Fruit fly (Drosophila melanogaster) whole organism, pupa: ENCODE data around the gene ND-51.

Experiments used
- CG10348 ChIP-seq: fragments of 200-800 bp; sonication (Bioruptor generic); IDR thresholded peaks from 2 replicates; pipeline ENCODE4 v1.3.6; 2022; ENCODE audit warnings: missing biosample characterization, missing genetic modification characterization
- CG12605 ChIP-seq: fragments of 200-800 bp; sonication (Bioruptor generic); IDR thresholded peaks from 2 replicates; pipeline ENCODE4 v1.3.6; 2022; ENCODE audit warnings: missing biosample characterization, missing genetic modification characterization
- CG13204 ChIP-seq: fragments of 200-800 bp; sonication (Bioruptor generic); optimal IDR thresholded peaks from 2 replicates; lab custom pipeline; 2018; ENCODE audit warnings: missing biosample characterization, mild to moderate bottlenecking, missing genetic modification characterization, moderate library complexity
- CG14655 ChIP-seq: fragments of 200-800 bp; sonication (Bioruptor generic); optimal IDR thresholded peaks from 3 replicates; lab custom pipeline; 2017; ENCODE audit warnings: mild to moderate bottlenecking, missing biosample characterization, missing genetic modification reagents, missing genetic modification characterization
- CG15710 ChIP-seq: fragments of 200-800 bp; sonication (Bioruptor generic); optimal IDR thresholded peaks from 2 replicates; lab custom pipeline; 2018; ENCODE audit warnings: missing biosample characterization, mild to moderate bottlenecking, missing genetic modification characterization, moderate library complexity
- CG17806 ChIP-seq: fragments of 200-800 bp; sonication (Bioruptor generic); optimal IDR thresholded peaks from 2 replicates; lab custom pipeline; 2018; ENCODE audit warnings: missing biosample characterization, mild to moderate bottlenecking, missing genetic modification characterization, moderate library complexity
- CG32121 ChIP-seq: fragments of 200-800 bp; sonication (Bioruptor generic); IDR thresholded peaks from 2 replicates; pipeline ENCODE4 v1.3.6; 2022; ENCODE audit warnings: missing biosample characterization, missing genetic modification characterization
- CG34367 ChIP-seq: fragments of 200-800 bp; sonication (Bioruptor generic); optimal IDR thresholded peaks from 2 replicates; lab custom pipeline; 2018; ENCODE audit warnings: missing biosample characterization, mild to moderate bottlenecking, missing genetic modification characterization
- CG4496 ChIP-seq: fragments of 200-800 bp; sonication (Bioruptor generic); IDR thresholded peaks from 3 replicates; pipeline ENCODE4 v1.3.6; 2022; ENCODE audit warnings: missing biosample characterization, missing genetic modification characterization
- CG8159 ChIP-seq: fragments of 200-800 bp; sonication (Bioruptor generic); optimal IDR thresholded peaks from 3 replicates; lab custom pipeline; 2018; ENCODE audit warnings: missing biosample characterization, mild to moderate bottlenecking, missing genetic modification characterization, moderate library complexity
- CG8301 ChIP-seq: fragments of 200-800 bp; sonication (Bioruptor generic); optimal IDR thresholded peaks from 2 replicates; lab custom pipeline; 2018; ENCODE audit warnings: missing biosample characterization, mild to moderate bottlenecking, missing genetic modification characterization
- CG9948 ChIP-seq: fragments of 200-800 bp; sonication (Bioruptor generic); optimal IDR thresholded peaks from 2 replicates; lab custom pipeline; 2018; ENCODE audit warnings: missing biosample characterization, mild to moderate bottlenecking, missing genetic modification characterization, moderate library complexity
- D1 ChIP-seq: fragments of 200-800 bp; sonication (Bioruptor generic); optimal IDR thresholded peaks from 2 replicates; lab custom pipeline; 2018; ENCODE audit warnings: missing biosample characterization, mild to moderate bottlenecking, missing genetic modification characterization, moderate library complexity
- EcR ChIP-seq: fragments of 200-800 bp; sonication (Bioruptor generic); optimal IDR thresholded peaks from 3 replicates; lab custom pipeline; 2019; ENCODE audit warnings: missing biosample characterization, missing genetic modification characterization, mild to moderate bottlenecking, moderate library complexity, missing genetic modification reagents
- Ets98B ChIP-seq: fragments of 200-800 bp; sonication (Bioruptor generic); IDR thresholded peaks from 2 replicates; pipeline ENCODE4 v1.3.6; 2022; ENCODE audit warnings: missing biosample characterization, missing genetic modification characterization
- Pif1A ChIP-seq: fragments of 200-800 bp; sonication (Bioruptor generic); optimal IDR thresholded peaks from 3 replicates; lab custom pipeline; 2016; ENCODE audit warnings: missing biosample characterization, missing genetic modification characterization
- Pif1B ChIP-seq: fragments of 200-800 bp; sonication (Bioruptor generic); optimal IDR thresholded peaks from 3 replicates; lab custom pipeline; 2016; ENCODE audit warnings: missing biosample characterization, missing genetic modification characterization
- Snoo ChIP-seq: fragments of 200-800 bp; sonication (Bioruptor generic); optimal IDR thresholded peaks from 3 replicates; lab custom pipeline; 2017; ENCODE audit warnings: missing biosample characterization, mild to moderate bottlenecking, missing genetic modification characterization, inconsistent platforms
- fd96Ca ChIP-seq: fragments of 200-800 bp; sonication (Bioruptor generic); IDR thresholded peaks from 3 replicates; pipeline ENCODE4 v1.3.6; 2022; ENCODE audit warnings: missing biosample characterization, missing genetic modification characterization
- gl ChIP-seq: fragments of 200-800 bp; sonication (Bioruptor generic); optimal IDR thresholded peaks from 2 replicates; lab custom pipeline; 2018; ENCODE audit warnings: missing biosample characterization, mild to moderate bottlenecking, missing genetic modification characterization
- rn ChIP-seq: fragments of 200-800 bp; sonication (Bioruptor generic); IDR thresholded peaks from 2 replicates; pipeline ENCODE4 v1.3.6; 2022; ENCODE audit warnings: missing biosample characterization, missing genetic modification characterization

ND-51 gene

dm6 chr2L:6077632-6078031, 15.1 kb upstream of the ND-51 start:
- TF ChIP-seq EcR (GFP tag; lab: Kevin White, UChicago) (no peak), CG14655 (no peak), Pif1A (GFP tag; lab: Kevin White, UChicago) (no peak), Snoo (no peak), CG9948 (no peak), CG15710 (tag; lab: Kevin White, UChicago) (no peak), gl (tag; lab: Kevin White, UChicago) (no peak), Ets98B (GFP tag; lab: Robert Waterston, UW) (no peak), CG17806 (tag; lab: Kevin White, UChicago) (no peak), CG4496 (no peak), rn (GFP tag; lab: Robert Waterston, UW) (no peak)

- no peak for TF ChIP-seq rn (GFP tag; lab: Robert Waterston, UW)
- no peak for TF ChIP-seq CG14655
These were observed 14.3 kb upstream of the ND-51 start for dm6 chr2L:6076829-6077364.

DNA sequence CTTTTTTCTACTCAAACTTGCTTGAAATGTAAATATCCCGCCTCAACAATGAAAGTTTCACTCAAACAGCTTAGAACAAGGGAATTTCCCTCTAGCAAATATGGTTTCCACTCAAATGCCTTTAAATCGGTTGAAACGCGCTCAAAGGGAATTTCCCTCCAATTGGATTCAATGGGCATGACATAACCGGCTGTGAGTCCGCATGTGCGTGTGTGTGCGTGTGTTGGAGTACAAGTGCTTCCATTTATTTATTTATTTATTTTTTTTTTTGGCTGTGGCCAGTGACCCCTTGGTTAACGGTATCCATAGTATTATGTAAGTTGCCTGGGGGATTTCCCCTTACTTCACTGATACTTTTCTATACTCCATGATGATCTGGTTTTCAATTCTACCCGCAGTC, 13.6 kb upstream of the ND-51 start:
- no peak for TF ChIP-seq rn (GFP tag; lab: Robert Waterston, UW)
- TF ChIP-seq CG8301 (tag; lab: Kevin White, UChicago): no peak
- TF ChIP-seq fd96Ca (GFP tag; lab: Robert Waterston, UW): no peak
- no peak for TF ChIP-seq Snoo
- no peak for TF ChIP-seq CG15710 (tag; lab: Kevin White, UChicago)
- TF ChIP-seq CG32121 (GFP tag; lab: Robert Waterston, UW): no peak
- no peak for TF ChIP-seq CG8159 (tag; lab: Kevin White, UChicago)
- TF ChIP-seq CG13204: no peak
- no peak for TF ChIP-seq CG4496
- no peak for TF ChIP-seq CG14655
- TF ChIP-seq gl (tag; lab: Kevin White, UChicago): no peak
- TF ChIP-seq D1 (tag; lab: Kevin White, UChicago): no peak
- no peak for TF ChIP-seq CG12605 (GFP tag; lab: Robert Waterston, UW)
- no peak for TF ChIP-seq CG34367 (tag; lab: Kevin White, UChicago)

dm6 chr2L:6075345-6075744, 12.8 kb upstream of the ND-51 start:
- TF ChIP-seq fd96Ca (GFP tag; lab: Robert Waterston, UW) (no peak), D1 (tag; lab: Kevin White, UChicago) (no peak), Pif1B (no peak), CG32121 (GFP tag; lab: Robert Waterston, UW) (no peak), CG34367 (tag; lab: Kevin White, UChicago) (no peak), CG17806 (tag; lab: Kevin White, UChicago) (no peak)
- TF ChIP-seq, all 21 proteins: peak for 0

- TF ChIP-seq EcR (GFP tag; lab: Kevin White, UChicago) (peak; percentile 4), CG12605 (GFP tag; lab: Robert Waterston, UW) (no peak), Ets98B (GFP tag; lab: Robert Waterston, UW) (no peak)
These were observed 11.8 kb upstream of the ND-51 start for dm6 chr2L:6074314-6074713.

DNA sequence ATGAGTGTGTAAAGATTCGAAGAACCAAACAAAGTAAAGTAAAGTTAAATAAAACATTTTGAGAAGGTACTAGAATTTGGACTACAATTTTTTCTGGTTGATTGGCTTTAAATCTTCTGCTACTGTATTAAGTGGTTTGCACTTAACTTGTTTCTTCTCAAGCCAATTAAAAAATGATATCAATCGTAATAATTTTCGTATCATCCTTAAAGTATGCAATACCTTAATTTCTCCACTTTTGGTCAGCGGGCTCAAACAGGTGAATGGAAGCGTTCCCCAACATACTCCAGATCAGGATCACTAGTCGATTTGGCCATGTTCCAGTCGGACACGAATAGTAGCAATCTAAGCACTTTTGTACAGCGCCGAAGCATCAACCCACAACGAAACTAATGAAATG, 11.3 kb upstream of the ND-51 start:
- TF ChIP-seq CG4496: no peak
- no peak for TF ChIP-seq EcR (GFP tag; lab: Kevin White, UChicago)
- no peak for TF ChIP-seq CG32121 (GFP tag; lab: Robert Waterston, UW)
- TF ChIP-seq CG8159 (tag; lab: Kevin White, UChicago): no peak
- no peak for TF ChIP-seq CG34367 (tag; lab: Kevin White, UChicago)
- no peak for TF ChIP-seq CG9948
- TF ChIP-seq, all 21 proteins: peak for 0

dm6 chr2L:6072124-6072523, 9.6 kb upstream of the ND-51 start:
- TF ChIP-seq Snoo (no peak), CG13204 (no peak), CG15710 (tag; lab: Kevin White, UChicago) (no peak), CG4496 (no peak), D1 (tag; lab: Kevin White, UChicago) (no peak), Pif1A (GFP tag; lab: Kevin White, UChicago) (no peak), CG17806 (tag; lab: Kevin White, UChicago) (no peak), CG32121 (GFP tag; lab: Robert Waterston, UW) (no peak), CG12605 (GFP tag; lab: Robert Waterston, UW) (no peak), CG8301 (tag; lab: Kevin White, UChicago) (no peak)

- TF ChIP-seq CG13204 (no peak), Snoo (peak; percentile 49), CG34367 (tag; lab: Kevin White, UChicago) (peak; percentile 18), CG15710 (tag; lab: Kevin White, UChicago) (peak; percentile 50), CG32121 (GFP tag; lab: Robert Waterston, UW) (0 out of 2 replicates have a peak, but pooled peaks have one; percentile 34), CG8301 (tag; lab: Kevin White, UChicago) (peak; percentile 50), CG10348 (GFP tag; lab: Robert Waterston, UW) (no peak), Pif1B (no peak), CG9948 (peak; percentile 22), gl (tag; lab: Kevin White, UChicago) (no peak), Ets98B (GFP tag; lab: Robert Waterston, UW) (peak; percentile 58; the same call in 1 of the 2 replicates), fd96Ca (GFP tag; lab: Robert Waterston, UW) (peak; percentile 56; the same call in 1 of the 3 replicates), EcR (GFP tag; lab: Kevin White, UChicago) (no peak), CG17806 (tag; lab: Kevin White, UChicago) (peak; percentile 33), CG8159 (tag; lab: Kevin White, UChicago) (no peak), D1 (tag; lab: Kevin White, UChicago) (no peak), CG12605 (GFP tag; lab: Robert Waterston, UW) (0 out of 2 replicates have a peak, but pooled peaks have one; percentile 33), CG14655 (no peak), CG4496 (peak; percentile 76), Pif1A (GFP tag; lab: Kevin White, UChicago) (no peak), rn (GFP tag; lab: Robert Waterston, UW) (peak; percentile 36; the same call in 1 of the 2 replicates)
These were observed 8.2 kb upstream of the ND-51 start, which contains the start of the genes CG9154 and Kr-h2 for dm6 chr2L:6070656-6071231. CG9154 (minus strand) TSS chr2L:6070686. Kr-h2 (plus strand) TSS chr2L:6070990.
